Worm (Caenorhabditis elegans) whole organism, L4 larva: ENCODE data around the gene jun-1.

ENCODE experiments used
- T20F7.1 ChIP-seq: fragments of 200-800 bp; sonication (Bioruptor generic); optimal IDR thresholded peaks from 2 replicates; lab custom pipeline; 2018; ENCODE audit warnings: mild to moderate bottlenecking, missing genetic modification characterization, missing compliant biosample characterization
- Y48G9A.11 ChIP-seq: fragments of 200-800 bp; sonication (Bioruptor generic); IDR thresholded peaks from 2 replicates; pipeline ENCODE4 v1.3.6; 2022; ENCODE audit warnings: missing genetic modification reagents, missing genetic modification characterization, missing compliant biosample characterization
- aha-1 ChIP-seq: fragments of 150-350 bp; peaks from one replicate; lab custom pipeline; 2014; ENCODE audit warnings: missing biosample characterization, missing genetic modification characterization
- ceh-20 ChIP-seq: fragments of 200-800 bp; sonication (Bioruptor generic); IDR thresholded peaks from 2 replicates; pipeline ENCODE4 v1.3.6; 2022; ENCODE audit warnings: missing genetic modification reagents, missing genetic modification characterization, missing compliant biosample characterization
- ceh-28 ChIP-seq: fragments of 150-350 bp; optimal IDR thresholded peaks from 2 replicates; lab custom pipeline; 2014; ENCODE audit warnings: missing biosample characterization, missing genetic modification reagents, missing genetic modification characterization
- ceh-62 ChIP-seq: sonication (generic microtip); optimal IDR thresholded peaks from 2 replicates; lab custom pipeline; 2017; ENCODE audit warnings: missing biosample characterization, missing genetic modification characterization
- cey-2 ChIP-seq: sonication (generic microtip); optimal IDR thresholded peaks from 3 replicates; lab custom pipeline; 2017; ENCODE audit warnings: missing genetic modification characterization, mild to moderate bottlenecking, missing compliant biosample characterization, antibody characterized with exemption, borderline replicate concordance; ENCODE audit not compliant: insufficient read depth
- daf-16 ChIP-seq, 3 experiments: sonication (generic microtip); optimal IDR thresholded peaks; 2 replicates each; lab custom pipeline; 2016 to 2017; ENCODE audit warnings: missing genetic modification characterization in 3 of 3, missing genetic modification reagents in 3 of 3, mild to moderate bottlenecking in 2 of 3, missing compliant biosample characterization in 2 of 3, missing biosample characterization in 1 of 3, moderate library complexity in 1 of 3
- dmd-8 ChIP-seq: fragments of 200-800 bp; sonication (Bioruptor generic); IDR thresholded peaks from 2 replicates; pipeline ENCODE4 v1.3.6; 2022; ENCODE audit warnings: missing genetic modification characterization, missing compliant biosample characterization
- dve-1 ChIP-seq: sonication (generic microtip); optimal IDR thresholded peaks from 2 replicates; lab custom pipeline; 2017; ENCODE audit warnings: antibody characterized with exemption, mild to moderate bottlenecking, missing genetic modification characterization, missing compliant biosample characterization; ENCODE audit not compliant: insufficient read depth
- gei-8 ChIP-seq: fragments of 200-800 bp; sonication (Bioruptor generic); optimal IDR thresholded peaks from 2 replicates; lab custom pipeline; 2018; ENCODE audit warnings: mild to moderate bottlenecking, missing genetic modification characterization, missing compliant biosample characterization
- hlh-30 ChIP-seq: sonication (generic microtip); optimal IDR thresholded peaks from 2 replicates; lab custom pipeline; 2017; ENCODE audit warnings: antibody characterized with exemption, mild to moderate bottlenecking, missing genetic modification characterization, missing compliant biosample characterization; ENCODE audit not compliant: insufficient read depth
- lin-1 ChIP-seq: fragments of 200-800 bp; sonication (Bioruptor generic); IDR thresholded peaks from 2 replicates; pipeline ENCODE4 v1.3.6; 2022; ENCODE audit warnings: missing genetic modification reagents, missing genetic modification characterization, missing compliant biosample characterization
- lin-15B ChIP-seq: fragments of 150-350 bp; sonication (generic microtip); optimal IDR thresholded peaks from 3 replicates; lab custom pipeline; 2014; ENCODE audit warnings: missing biosample characterization, missing genetic modification characterization
- lsy-2 ChIP-seq, 2 experiments: fragments of 150-350 bp in 1 of 2; sonication (generic microtip) in 1 of 2; optimal IDR thresholded peaks; 2 replicates each; lab custom pipeline; 2014 to 2017; ENCODE audit warnings: missing biosample characterization in 2 of 2, missing genetic modification characterization in 2 of 2
- madf-9 ChIP-seq: fragments of 200-800 bp; sonication (Bioruptor generic); conservative IDR thresholded peaks from 2 replicates; pipeline ENCODE4 v1.3.6; 2022; ENCODE audit warnings: missing genetic modification reagents, missing genetic modification characterization, missing compliant biosample characterization
- mep-1 ChIP-seq: fragments of 150-350 bp; sonication (generic microtip); optimal IDR thresholded peaks from 3 replicates; lab custom pipeline; 2014; ENCODE audit warnings: missing biosample characterization, missing genetic modification characterization
- mes-2 ChIP-seq: sonication (generic microtip); optimal IDR thresholded peaks from 2 replicates; lab custom pipeline; 2016; ENCODE audit warnings: missing genotype, mild to moderate bottlenecking, missing genetic modification characterization, missing compliant biosample characterization; ENCODE audit not compliant: poor library complexity, severe bottlenecking
- mxl-3 ChIP-seq: fragments of 200-800 bp; sonication (Bioruptor generic); optimal IDR thresholded peaks from 2 replicates; lab custom pipeline; 2018; ENCODE audit warnings: mild to moderate bottlenecking, missing genetic modification characterization, missing compliant biosample characterization
- nhr-41 ChIP-seq: fragments of 200-800 bp; sonication (Bioruptor generic); IDR thresholded peaks from 2 replicates; pipeline ENCODE4 v1.3.6; 2022; ENCODE audit warnings: missing genetic modification reagents, missing genetic modification characterization, missing compliant biosample characterization
- nhr-77 ChIP-seq: fragments of 150-350 bp; optimal IDR thresholded peaks from 2 replicates; lab custom pipeline; 2014; ENCODE audit warnings: missing biosample characterization, missing genetic modification characterization
- pha-4 ChIP-seq, 2 experiments: fragments of 150-350 bp in 1 of 2; fragments of 200-800 bp in 1 of 2; sonication (Bioruptor generic) in 1 of 2; IDR thresholded peaks in 1 of 2; optimal IDR thresholded peaks in 1 of 2; 2 replicates each; pipeline versions ENCODE4 v1.3.6 to Lab custom; 2014 to 2022; ENCODE audit warnings: missing genetic modification characterization in 2 of 2, missing genetic modification reagents in 2 of 2, missing biosample characterization in 1 of 2, missing compliant biosample characterization in 1 of 2
- php-3 ChIP-seq: fragments of 200-800 bp; sonication (Bioruptor generic); IDR thresholded peaks from 2 replicates; pipeline ENCODE4 v1.3.6; 2022; ENCODE audit warnings: missing genetic modification reagents, missing genetic modification characterization, missing compliant biosample characterization
- pqm-1 ChIP-seq: sonication (generic microtip); optimal IDR thresholded peaks from 2 replicates; lab custom pipeline; 2017; ENCODE audit warnings: missing biosample characterization, missing genetic modification characterization
- rbr-2 ChIP-seq: sonication (generic microtip); optimal IDR thresholded peaks from 2 replicates; lab custom pipeline; 2016; ENCODE audit warnings: missing genotype, missing genetic modification characterization, missing compliant biosample characterization
- snpc-1.2 ChIP-seq: fragments of 200-800 bp; sonication (Bioruptor generic); IDR thresholded peaks from 2 replicates; pipeline ENCODE4 v1.3.6; 2022; ENCODE audit warnings: missing genetic modification reagents, missing genetic modification characterization, missing compliant biosample characterization
- tag-97 ChIP-seq: fragments of 200-800 bp; sonication (Bioruptor generic); IDR thresholded peaks from 2 replicates; pipeline ENCODE4 v1.3.6; 2022; ENCODE audit warnings: missing genetic modification characterization, missing compliant biosample characterization
- unc-62 ChIP-seq, 3 experiments: fragments of 150-350 bp in 1 of 3; sonication (generic microtip); optimal IDR thresholded peaks in 2 of 3; peaks in 1 of 3; 1 replicate in 1 of 3; 2 replicates in 2 of 3; lab custom pipeline; 2014 to 2017; ENCODE audit warnings: missing biosample characterization in 3 of 3, missing genetic modification characterization in 3 of 3, missing genetic modification reagents in 3 of 3, missing genotype in 1 of 3
- zag-1 ChIP-seq: fragments of 150-350 bp; optimal IDR thresholded peaks from 2 replicates; lab custom pipeline; 2014; ENCODE audit warnings: missing biosample characterization, missing genetic modification characterization

jun-1 gene

ce11 chrII:9170048-9170447, 57.1 kb downstream of the jun-1 start:
- TF ChIP-seq aha-1 (tag; lab: Kevin White, UChicago), result peak; percentile 98
- TF ChIP-seq Y48G9A.11 (GFP tag; lab: Robert Waterston, UW), result no peak
- TF ChIP-seq tag-97 (GFP tag; lab: Robert Waterston, UW), result no peak
- TF ChIP-seq php-3 (GFP tag; lab: Robert Waterston, UW), result no peak
- TF ChIP-seq pqm-1, result no peak
- no peak for TF ChIP-seq dmd-8 (GFP tag; lab: Robert Waterston, UW)
- peak; percentile 15 for TF ChIP-seq mep-1 (tag; lab: Kevin White, UChicago)

- TF ChIP-seq madf-9 (GFP tag; lab: Robert Waterston, UW) (no peak), cey-2 (tag; lab: Kevin White, UChicago) (no peak), ceh-28 (no peak), gei-8 (no peak), pha-4 (GFP tag; IDR thresholded peaks at IDR 0.05; lab: Robert Waterston, UW) (no peak), pha-4 (tag; optimal IDR thresholded peaks at IDR 0.05; lab: Kevin White, UChicago) (no peak), mxl-3 (GFP tag; lab: Kevin White, UChicago) (no peak), nhr-41 (GFP tag; lab: Robert Waterston, UW) (no peak), ceh-62 (tag; lab: Kevin White, UChicago) (no peak), snpc-1.2 (GFP tag; lab: Robert Waterston, UW) (no peak), mep-1 (tag; lab: Kevin White, UChicago) (peak; percentile 15), nhr-77 (tag; lab: Kevin White, UChicago) (no peak), aha-1 (tag; lab: Kevin White, UChicago) (peak; percentile 99)
Measured at ce11 chrII:9170851-9171250, 57.9 kb downstream of the jun-1 start.

ce11 chrII:9171466-9172187, 58.7 kb downstream of the jun-1 start:
- TF ChIP-seq ceh-20 (GFP tag; lab: Robert Waterston, UW) (no peak), rbr-2 (tag; lab: Kevin White, UChicago) (no peak), unc-62 (GFP tag; optimal IDR thresholded peaks at IDR 0.05 in 1 of 2; lab: Kevin White, UChicago) (peak in 1 of 2 experiments; percentile 89), unc-62 (tag; optimal IDR thresholded peaks at IDR 0.05; lab: Kevin White, UChicago) (no peak), aha-1 (tag; lab: Kevin White, UChicago) (peak; percentile 98)

- TF ChIP-seq lin-15B (tag; lab: Kevin White, UChicago) (no peak), unc-62 (GFP tag; optimal IDR thresholded peaks at IDR 0.05 in 1 of 2; lab: Kevin White, UChicago) (peak in 1 of 2 experiments; percentile 27), unc-62 (tag; optimal IDR thresholded peaks at IDR 0.05; lab: Kevin White, UChicago) (no peak)
Measured at ce11 chrII:9172849-9173248, 59.9 kb downstream of the jun-1 start, which contains the start of gene T23G7.2. T23G7.2 (minus strand) TSS chrII:9172949.

ce11 chrII:9173471-9173870, 60.5 kb downstream of the jun-1 start:
- TF ChIP-seq lin-15B (tag; lab: Kevin White, UChicago) (no peak), hlh-30 (tag; lab: Kevin White, UChicago) (no peak), unc-62 (GFP tag; optimal IDR thresholded peaks at IDR 0.05 in 1 of 2; lab: Kevin White, UChicago) (peak in 1 of 2 experiments; percentile 94), unc-62 (tag; optimal IDR thresholded peaks at IDR 0.05; lab: Kevin White, UChicago) (no peak), Y48G9A.11 (GFP tag; lab: Robert Waterston, UW) (no peak)

ce11 chrII:9176523-9176922, 63.6 kb downstream of the jun-1 start:
- TF ChIP-seq unc-62 (GFP tag; optimal IDR thresholded peaks at IDR 0.05 in 1 of 2; lab: Kevin White, UChicago) (peak in 1 of 2 experiments; percentile 88), unc-62 (tag; optimal IDR thresholded peaks at IDR 0.05; lab: Kevin White, UChicago) (no peak), lin-1 (no peak)
- TF ChIP-seq, all 104 proteins: peak for 1

ce11 chrII:9177080-9177479, 64.1 kb downstream of the jun-1 start, which contains the start of the genes sec-5 and pir-1:
sec-5 (minus strand) TSS chrII:9177152.
pir-1 (plus strand) TSS chrII:9177300.
- peak in 1 of 2 experiments; percentile 72 for TF ChIP-seq lsy-2 (tag; optimal IDR thresholded peaks at IDR 0.05; lab: Kevin White, UChicago)
- TF ChIP-seq T20F7.1, result peak; percentile 98
- TF ChIP-seq dve-1 (tag; lab: Kevin White, UChicago), result peak; percentile 15
- no peak for TF ChIP-seq daf-16 (GFP tag; optimal IDR thresholded peaks at IDR 0.05; lab: Kevin White, UChicago)
- TF ChIP-seq daf-16 (tag; optimal IDR thresholded peaks at IDR 0.05; lab: Kevin White, UChicago), result peak; percentile 46
- TF ChIP-seq mep-1 (tag; lab: Kevin White, UChicago), result no peak
- no peak for TF ChIP-seq zag-1 (tag; lab: Kevin White, UChicago)
- TF ChIP-seq aha-1 (tag; lab: Kevin White, UChicago), result no peak
- peak; percentile 91 for TF ChIP-seq Y48G9A.11 (GFP tag; lab: Robert Waterston, UW)
- peak; percentile 78 for TF ChIP-seq mes-2 (tag; lab: Kevin White, UChicago)
